Fruit fly (Drosophila melanogaster) whole organism, pupa: ENCODE results near the gene CG12702.

Experiments
- CG10348 ChIP-seq: fragments of 200-800 bp; sonication (Bioruptor generic); IDR thresholded peaks from 2 replicates; pipeline ENCODE4 v1.3.6; 2022; ENCODE audit warnings: missing biosample characterization, missing genetic modification characterization
- CG12605 ChIP-seq: fragments of 200-800 bp; sonication (Bioruptor generic); IDR thresholded peaks from 2 replicates; pipeline ENCODE4 v1.3.6; 2022; ENCODE audit warnings: missing biosample characterization, missing genetic modification characterization
- CG13204 ChIP-seq: fragments of 200-800 bp; sonication (Bioruptor generic); optimal IDR thresholded peaks from 2 replicates; lab custom pipeline; 2018; ENCODE audit warnings: missing biosample characterization, mild to moderate bottlenecking, missing genetic modification characterization, moderate library complexity
- CG14655 ChIP-seq: fragments of 200-800 bp; sonication (Bioruptor generic); optimal IDR thresholded peaks from 3 replicates; lab custom pipeline; 2017; ENCODE audit warnings: mild to moderate bottlenecking, missing biosample characterization, missing genetic modification reagents, missing genetic modification characterization
- CG15710 ChIP-seq: fragments of 200-800 bp; sonication (Bioruptor generic); optimal IDR thresholded peaks from 2 replicates; lab custom pipeline; 2018; ENCODE audit warnings: missing biosample characterization, mild to moderate bottlenecking, missing genetic modification characterization, moderate library complexity
- CG17806 ChIP-seq: fragments of 200-800 bp; sonication (Bioruptor generic); optimal IDR thresholded peaks from 2 replicates; lab custom pipeline; 2018; ENCODE audit warnings: missing biosample characterization, mild to moderate bottlenecking, missing genetic modification characterization, moderate library complexity
- CG32121 ChIP-seq: fragments of 200-800 bp; sonication (Bioruptor generic); IDR thresholded peaks from 2 replicates; pipeline ENCODE4 v1.3.6; 2022; ENCODE audit warnings: missing biosample characterization, missing genetic modification characterization
- CG34367 ChIP-seq: fragments of 200-800 bp; sonication (Bioruptor generic); optimal IDR thresholded peaks from 2 replicates; lab custom pipeline; 2018; ENCODE audit warnings: missing biosample characterization, mild to moderate bottlenecking, missing genetic modification characterization
- CG4496 ChIP-seq: fragments of 200-800 bp; sonication (Bioruptor generic); IDR thresholded peaks from 3 replicates; pipeline ENCODE4 v1.3.6; 2022; ENCODE audit warnings: missing biosample characterization, missing genetic modification characterization
- CG8159 ChIP-seq: fragments of 200-800 bp; sonication (Bioruptor generic); optimal IDR thresholded peaks from 3 replicates; lab custom pipeline; 2018; ENCODE audit warnings: missing biosample characterization, mild to moderate bottlenecking, missing genetic modification characterization, moderate library complexity
- CG8301 ChIP-seq: fragments of 200-800 bp; sonication (Bioruptor generic); optimal IDR thresholded peaks from 2 replicates; lab custom pipeline; 2018; ENCODE audit warnings: missing biosample characterization, mild to moderate bottlenecking, missing genetic modification characterization
- CG9948 ChIP-seq: fragments of 200-800 bp; sonication (Bioruptor generic); optimal IDR thresholded peaks from 2 replicates; lab custom pipeline; 2018; ENCODE audit warnings: missing biosample characterization, mild to moderate bottlenecking, missing genetic modification characterization, moderate library complexity
- D1 ChIP-seq: fragments of 200-800 bp; sonication (Bioruptor generic); optimal IDR thresholded peaks from 2 replicates; lab custom pipeline; 2018; ENCODE audit warnings: missing biosample characterization, mild to moderate bottlenecking, missing genetic modification characterization, moderate library complexity
- EcR ChIP-seq: fragments of 200-800 bp; sonication (Bioruptor generic); optimal IDR thresholded peaks from 3 replicates; lab custom pipeline; 2019; ENCODE audit warnings: missing biosample characterization, missing genetic modification characterization, mild to moderate bottlenecking, moderate library complexity, missing genetic modification reagents
- Ets98B ChIP-seq: fragments of 200-800 bp; sonication (Bioruptor generic); IDR thresholded peaks from 2 replicates; pipeline ENCODE4 v1.3.6; 2022; ENCODE audit warnings: missing biosample characterization, missing genetic modification characterization
- Pif1A ChIP-seq: fragments of 200-800 bp; sonication (Bioruptor generic); optimal IDR thresholded peaks from 3 replicates; lab custom pipeline; 2016; ENCODE audit warnings: missing biosample characterization, missing genetic modification characterization
- Pif1B ChIP-seq: fragments of 200-800 bp; sonication (Bioruptor generic); optimal IDR thresholded peaks from 3 replicates; lab custom pipeline; 2016; ENCODE audit warnings: missing biosample characterization, missing genetic modification characterization
- Snoo ChIP-seq: fragments of 200-800 bp; sonication (Bioruptor generic); optimal IDR thresholded peaks from 3 replicates; lab custom pipeline; 2017; ENCODE audit warnings: missing biosample characterization, mild to moderate bottlenecking, missing genetic modification characterization, inconsistent platforms
- fd96Ca ChIP-seq: fragments of 200-800 bp; sonication (Bioruptor generic); IDR thresholded peaks from 3 replicates; pipeline ENCODE4 v1.3.6; 2022; ENCODE audit warnings: missing biosample characterization, missing genetic modification characterization
- gl ChIP-seq: fragments of 200-800 bp; sonication (Bioruptor generic); optimal IDR thresholded peaks from 2 replicates; lab custom pipeline; 2018; ENCODE audit warnings: missing biosample characterization, mild to moderate bottlenecking, missing genetic modification characterization
- rn ChIP-seq: fragments of 200-800 bp; sonication (Bioruptor generic); IDR thresholded peaks from 2 replicates; pipeline ENCODE4 v1.3.6; 2022; ENCODE audit warnings: missing biosample characterization, missing genetic modification characterization

Gene CG12702

DNA sequence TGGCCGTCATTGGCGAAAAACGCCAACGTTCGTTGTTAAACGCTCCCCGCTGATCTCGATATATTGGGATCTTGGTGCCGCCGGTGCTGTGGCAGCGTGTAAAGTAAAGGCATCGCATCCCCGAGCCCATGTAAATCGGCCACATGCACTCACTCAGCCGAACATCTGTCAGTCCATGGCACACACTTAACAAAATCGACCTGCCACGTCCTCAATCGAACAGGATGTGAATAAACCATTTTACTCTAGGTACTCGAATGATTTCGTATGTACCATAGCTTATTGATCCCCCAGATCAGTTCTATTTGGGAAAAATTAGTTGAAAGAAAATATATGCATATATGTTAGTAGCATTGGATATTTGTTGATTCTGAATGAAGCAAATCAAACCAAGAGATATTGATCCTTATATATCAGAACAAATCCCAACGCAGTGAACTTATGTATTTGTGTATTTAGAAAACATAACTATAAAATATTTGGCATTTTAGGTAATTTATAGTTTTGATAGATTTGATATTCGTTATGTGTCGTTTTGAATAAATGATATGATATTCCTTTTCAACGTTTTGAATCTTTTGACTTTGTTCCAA, 48.3 kb downstream of the CG12702 start:
- TF ChIP-seq CG32121 (GFP tag; lab: Robert Waterston, UW): no peak
- TF ChIP-seq Ets98B: no peak
- TF ChIP-seq CG17806: no peak
- no peak for TF ChIP-seq Pif1A
- no peak for TF ChIP-seq Pif1B (GFP tag; lab: Kevin White, UChicago)

DNA sequence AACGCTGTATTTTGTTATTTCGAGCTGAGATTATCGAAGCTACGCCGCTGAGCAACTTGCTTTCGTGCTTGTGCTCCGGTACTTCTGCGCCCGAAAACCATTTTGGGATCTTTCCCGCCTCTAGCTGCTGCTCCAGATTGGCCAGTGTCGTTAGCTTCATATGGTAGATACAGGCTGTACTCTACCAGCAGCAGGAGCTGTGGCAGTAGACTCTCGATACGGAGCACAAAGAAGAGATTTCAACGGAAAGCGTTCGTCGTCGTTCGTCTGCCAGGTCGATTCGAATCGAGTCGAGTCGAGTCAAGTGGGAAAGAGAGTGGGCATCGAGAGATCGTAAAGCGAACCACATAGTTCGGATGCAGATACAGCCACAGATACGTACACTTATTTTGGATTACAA, 49.9 kb downstream of the CG12702 start:
- TF ChIP-seq Ets98B (no peak), EcR (GFP tag; lab: Kevin White, UChicago) (no peak), CG9948 (tag; lab: Kevin White, UChicago) (no peak), CG32121 (GFP tag; lab: Robert Waterston, UW) (no peak), Pif1B (GFP tag; lab: Kevin White, UChicago) (no peak), CG8301 (tag; lab: Kevin White, UChicago) (no peak), CG4496 (GFP tag; lab: Robert Waterston, UW) (no peak), rn (GFP tag; lab: Robert Waterston, UW) (no peak), Snoo (tag; lab: Kevin White, UChicago) (no peak), CG34367 (no peak), CG10348 (GFP tag; lab: Robert Waterston, UW) (no peak), CG14655 (GFP tag; lab: Kevin White, UChicago) (no peak), CG8159 (no peak), CG15710 (tag; lab: Kevin White, UChicago) (no peak), Pif1A (no peak), gl (no peak), CG17806 (no peak), fd96Ca (GFP tag; lab: Robert Waterston, UW) (no peak), D1 (no peak)

DNA sequence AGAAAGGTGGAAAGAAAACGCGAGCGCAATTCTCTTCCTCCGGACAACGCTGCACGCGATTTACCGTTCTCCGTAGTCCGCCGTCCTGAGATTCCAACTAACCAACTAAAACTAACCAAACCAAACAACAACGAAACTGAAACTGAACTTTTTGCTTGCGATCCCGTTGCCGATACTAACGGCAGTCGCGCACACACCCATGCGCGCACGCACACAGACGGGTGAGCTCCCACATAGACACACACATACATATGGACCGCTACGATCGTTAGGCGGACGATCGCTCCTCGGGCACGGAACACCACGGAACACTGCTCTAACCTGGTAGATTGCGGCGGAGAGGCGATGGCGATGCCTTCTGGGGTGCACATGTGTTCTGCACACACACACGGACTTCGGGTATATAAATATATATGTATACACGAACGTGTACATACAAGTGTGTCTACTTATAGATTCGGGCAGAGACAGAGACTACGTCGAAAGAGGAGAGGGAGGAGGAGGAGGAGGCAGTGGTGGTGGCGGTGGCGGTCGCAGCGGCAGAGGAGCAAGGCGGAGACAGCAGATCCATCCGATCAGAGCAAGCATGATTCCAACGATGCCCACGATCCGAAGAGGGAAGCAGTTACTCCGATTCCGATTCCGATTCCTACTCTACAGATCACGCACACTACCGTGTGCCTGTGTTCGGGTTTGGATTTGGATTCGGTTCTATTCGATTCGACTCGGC, 51.6 kb downstream of the CG12702 start, which contains the start of gene meso18E:
Gene meso18E, minus strand, starts transcription at position 148 of the 730 bp plus-strand sequence.
- TF ChIP-seq CG13204 (peak; percentile 15), Pif1A (no peak), CG32121 (GFP tag; lab: Robert Waterston, UW) (peak; percentile 47; the same call in 1 of the 2 replicates)

DNA sequence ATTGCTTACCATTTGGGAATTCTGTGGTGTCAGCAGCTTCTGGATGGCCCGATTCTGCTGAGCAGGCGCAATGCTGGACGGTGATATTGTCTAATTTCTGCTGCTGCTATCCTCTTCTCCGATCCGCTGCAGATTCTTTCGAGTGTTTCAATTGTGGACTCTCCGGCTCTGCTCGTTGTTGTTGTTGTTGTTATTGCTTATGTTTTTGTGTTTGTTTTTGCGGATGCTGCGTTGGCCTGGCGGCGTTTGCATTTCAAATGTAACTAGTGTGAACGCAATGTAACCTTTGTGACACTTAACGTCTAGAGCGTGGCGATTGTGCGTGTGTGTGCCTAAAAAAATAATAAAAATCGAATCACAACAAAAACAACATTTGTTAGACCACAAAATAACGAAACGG, 52.7 kb downstream of the CG12702 start:
- TF ChIP-seq CG32121 (GFP tag; lab: Robert Waterston, UW) (no peak), gl (no peak), Ets98B (no peak), CG14655 (GFP tag; lab: Kevin White, UChicago) (no peak), CG13204 (no peak), CG12605 (GFP tag; lab: Robert Waterston, UW) (no peak), CG8301 (tag; lab: Kevin White, UChicago) (no peak), Pif1B (GFP tag; lab: Kevin White, UChicago) (no peak), CG15710 (tag; lab: Kevin White, UChicago) (no peak), Snoo (tag; lab: Kevin White, UChicago) (no peak), CG17806 (no peak), EcR (GFP tag; lab: Kevin White, UChicago) (no peak), D1 (no peak), CG9948 (tag; lab: Kevin White, UChicago) (no peak), Pif1A (no peak), CG34367 (no peak), CG4496 (GFP tag; lab: Robert Waterston, UW) (no peak), CG8159 (no peak)
